Worm (Caenorhabditis elegans) whole organism, L3 larva: ENCODE measurements around the gene ttr-15.

Source experiments
- elt-3 ChIP-seq, 3 experiments: fragments of 150-350 bp in 1 of 3; sonication (generic microtip) in 2 of 3; optimal IDR thresholded peaks; 2 replicates in 2 of 3; 4 replicates in 1 of 3; lab custom pipeline; 2014 to 2017; ENCODE audit warnings: missing biosample characterization in 3 of 3, missing genetic modification characterization in 3 of 3
- lin-39 ChIP-seq: fragments of 150-350 bp; optimal IDR thresholded peaks from 2 replicates; lab custom pipeline; 2018; ENCODE audit warnings: missing biosample characterization, missing genetic modification reagents, missing genetic modification characterization
- nhr-28 ChIP-seq: fragments of 150-350 bp; optimal IDR thresholded peaks from 2 replicates; lab custom pipeline; 2014; ENCODE audit warnings: missing biosample characterization, missing genetic modification characterization
- nhr-77 ChIP-seq: fragments of 150-350 bp; optimal IDR thresholded peaks from 2 replicates; lab custom pipeline; 2014; ENCODE audit warnings: missing biosample characterization, missing genetic modification characterization
- skn-1 ChIP-seq: fragments of 150-350 bp; optimal IDR thresholded peaks from 2 replicates; lab custom pipeline; 2014; ENCODE audit warnings: missing biosample characterization, missing genetic modification characterization
- ztf-4 ChIP-seq: fragments of 150-350 bp; optimal IDR thresholded peaks from 2 replicates; lab custom pipeline; 2014; ENCODE audit warnings: missing biosample characterization, missing genetic modification characterization

ce11 chrIII:10305295-10305694 lies 32.4 kb upstream of the ttr-15 start:
- TF ChIP-seq elt-3 (tag; optimal IDR thresholded peaks at IDR 0.05; lab: Kevin White, UChicago): no peak
- no peak for TF ChIP-seq nhr-28 (tag; lab: Kevin White, UChicago)
- no peak for TF ChIP-seq skn-1
- no peak for TF ChIP-seq ztf-4 (tag; lab: Kevin White, UChicago)
- no peak for TF ChIP-seq lin-39 (tag; lab: Kevin White, UChicago)
- no peak for TF ChIP-seq nhr-77 (tag; lab: Kevin White, UChicago)
